Worm (Caenorhabditis elegans): ENCODE results near the gene fbxa-172.

DNA sequence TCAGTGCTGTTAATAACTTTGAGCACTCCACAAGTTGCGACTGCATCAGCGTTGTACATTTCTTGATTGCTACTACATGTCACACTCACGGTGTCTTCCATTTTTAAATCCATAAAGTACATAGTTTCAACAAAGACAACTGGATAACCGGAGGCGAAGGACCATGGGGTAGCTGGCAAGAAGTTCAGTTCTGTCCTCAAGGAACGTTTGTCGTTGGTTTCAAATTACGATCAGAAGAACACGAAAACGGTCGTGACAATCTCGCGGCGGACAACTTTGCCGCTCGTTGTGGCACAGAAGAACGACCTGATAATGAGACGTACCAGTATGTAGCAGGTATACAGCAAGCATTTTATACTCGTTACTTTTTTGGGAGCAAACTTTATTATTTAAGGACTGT lies 26.4 kb upstream of the fbxa-172 start, which contains the start of gene C18D4.3:
- no peak for TF ChIP-seq tra-4 (tag; optimal IDR thresholded peaks at IDR 0.05)
- TF ChIP-seq ets-7 (tag; optimal IDR thresholded peaks at IDR 0.05): no peak
- no peak for TF ChIP-seq ama-1 (optimal IDR thresholded peaks at IDR 0.05)
- no peak for TF ChIP-seq sea-1 (GFP tag; conservative IDR thresholded peaks at IDR 0.05)

All from whole organism, early embryonic.